Worm (Caenorhabditis elegans): ENCODE measurements around the gene agt-1.

agt-1 gene

DNA sequence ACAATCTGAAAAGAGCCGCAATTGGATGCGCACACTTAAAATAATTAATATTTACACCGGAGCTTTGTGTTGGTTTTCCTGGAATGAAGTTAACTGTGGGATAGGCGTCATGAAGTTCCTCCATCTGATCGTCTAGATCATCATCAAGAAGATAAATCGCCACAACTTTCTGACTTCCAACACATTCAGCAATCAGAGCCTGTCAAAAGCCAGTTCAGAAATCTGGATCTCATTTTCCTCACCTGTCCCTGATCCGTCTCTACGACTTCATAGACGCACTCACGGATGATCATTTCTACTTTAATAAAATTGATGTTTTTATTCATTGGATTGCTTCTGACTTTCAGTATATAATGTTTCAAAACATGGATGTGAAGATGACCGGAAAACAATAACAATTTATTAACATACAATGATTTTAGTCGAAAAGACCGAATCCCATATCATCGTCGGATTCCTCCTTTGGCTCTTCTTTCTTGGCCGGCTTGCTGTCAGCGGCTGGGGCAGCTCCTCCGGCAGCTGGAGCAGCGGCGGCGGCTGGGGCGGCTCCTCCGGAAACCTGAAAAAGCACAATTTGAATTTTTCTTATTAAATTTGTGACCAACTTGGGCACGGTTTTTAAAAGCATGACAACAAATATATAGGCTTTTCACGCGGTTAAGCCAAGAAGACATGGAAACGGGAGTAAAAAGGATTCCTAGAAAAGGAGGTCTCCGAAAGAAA is at the start of gene agt-1:
agt-1 (minus strand) TSS at position 293 of the 723 bp plus-strand sequence.
- TF ChIP-seq ama-1 (optimal IDR thresholded peaks at IDR 0.05) (no peak), hmg-4 (GFP tag; optimal IDR thresholded peaks at IDR 0.05) (no peak), tbx-11 (GFP tag; IDR thresholded peaks at IDR 0.05) (no peak), hmbx-1 (tag; optimal IDR thresholded peaks at IDR 0.05) (no peak), pes-1 (GFP tag; IDR thresholded peaks at IDR 0.05) (no peak), sea-1 (GFP tag; conservative IDR thresholded peaks at IDR 0.05) (no peak), aly-1 (tag; optimal IDR thresholded peaks at IDR 0.05) (no peak), flt-1 (GFP tag; IDR thresholded peaks at IDR 0.05) (no peak), tra-4 (tag; optimal IDR thresholded peaks at IDR 0.05) (no peak), tbx-37 (GFP tag; conservative IDR thresholded peaks at IDR 0.05) (no peak), ceh-13 (GFP tag; optimal IDR thresholded peaks at IDR 0.05) (no peak), ceh-36 (tag; optimal IDR thresholded peaks at IDR 0.05) (no peak), scrt-1 (GFP tag; IDR thresholded peaks at IDR 0.05) (no peak)

DNA sequence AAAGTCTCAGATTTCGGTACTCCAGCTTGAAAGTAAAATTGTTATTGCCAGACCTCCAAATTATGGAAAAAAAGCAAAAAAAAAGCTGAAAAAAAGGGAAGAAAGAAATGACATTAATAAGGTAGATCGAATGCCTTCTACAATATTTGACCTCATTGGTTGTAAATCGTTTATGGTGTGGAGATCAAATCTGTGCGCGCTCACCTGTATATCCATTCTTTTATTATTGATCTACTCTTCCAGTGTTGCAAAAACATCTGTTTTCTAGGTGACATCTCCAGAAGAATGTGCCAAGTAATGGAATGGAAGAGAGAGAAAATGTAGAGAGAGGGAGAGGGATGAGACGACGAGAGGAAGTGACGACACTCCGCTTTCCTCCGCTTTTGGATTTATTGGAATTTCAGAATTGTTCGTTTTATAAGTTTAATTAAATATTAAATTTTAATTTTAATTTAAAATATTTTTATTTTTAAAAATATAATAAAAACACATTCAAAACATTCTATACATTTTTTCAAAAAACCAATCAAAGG is 46.6 kb upstream of the agt-1 start, which contains the start of the genes pik-1 and aptf-2:
pik-1 (plus strand) TSS at position 303 of the 533 bp plus-strand sequence.
aptf-2 (minus strand) TSS at position 313 of the 533 bp plus-strand sequence.
- TF ChIP-seq ceh-13 (GFP tag; optimal IDR thresholded peaks at IDR 0.05) (no peak), scrt-1 (GFP tag; IDR thresholded peaks at IDR 0.05) (no peak)

DNA sequence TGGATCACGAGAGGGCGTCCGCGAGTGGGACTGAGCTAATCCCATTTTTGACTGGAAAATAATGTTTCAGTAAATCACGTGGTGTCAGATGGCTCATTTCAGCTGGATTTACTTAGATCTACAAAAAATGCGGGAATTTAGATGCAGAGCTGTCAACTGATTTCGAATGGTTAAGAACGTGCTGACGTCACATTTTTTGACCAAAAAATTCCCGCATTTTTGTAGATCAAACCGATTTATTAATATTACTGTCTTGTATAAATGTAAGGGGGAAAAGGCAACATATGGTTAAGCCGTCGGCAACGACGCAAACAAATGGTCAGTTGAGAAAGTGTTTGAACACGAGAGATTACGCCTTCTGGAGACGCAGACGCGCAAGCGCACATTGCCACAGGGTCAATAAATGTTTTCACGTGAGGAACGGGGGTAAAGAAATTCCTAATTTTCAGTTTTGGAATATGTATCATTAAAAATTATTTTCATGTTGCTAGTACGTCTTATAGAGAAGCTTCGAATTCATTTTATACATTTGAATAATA is 43.7 kb upstream of the agt-1 start, which contains the start of gene gcl-1:
gcl-1 (minus strand) TSS at position 51 of the 539 bp plus-strand sequence.
- TF ChIP-seq ets-7 (tag; optimal IDR thresholded peaks at IDR 0.05), result no peak
- no peak for TF ChIP-seq flt-1 (GFP tag; IDR thresholded peaks at IDR 0.05)
- no peak for TF ChIP-seq ama-1 (optimal IDR thresholded peaks at IDR 0.05)
- TF ChIP-seq scrt-1 (GFP tag; IDR thresholded peaks at IDR 0.05), result no peak
- TF ChIP-seq F13C5.2 (tag; optimal IDR thresholded peaks at IDR 0.05), result no peak
- no peak for TF ChIP-seq hmbx-1 (tag; optimal IDR thresholded peaks at IDR 0.05)
- no peak for TF ChIP-seq pes-1 (GFP tag; IDR thresholded peaks at IDR 0.05)
- TF ChIP-seq sea-1 (GFP tag; conservative IDR thresholded peaks at IDR 0.05), result no peak
- TF ChIP-seq B0310.2 (tag; optimal IDR thresholded peaks at IDR 0.05), result no peak
- no peak for TF ChIP-seq ceh-13 (GFP tag; optimal IDR thresholded peaks at IDR 0.05)

DNA sequence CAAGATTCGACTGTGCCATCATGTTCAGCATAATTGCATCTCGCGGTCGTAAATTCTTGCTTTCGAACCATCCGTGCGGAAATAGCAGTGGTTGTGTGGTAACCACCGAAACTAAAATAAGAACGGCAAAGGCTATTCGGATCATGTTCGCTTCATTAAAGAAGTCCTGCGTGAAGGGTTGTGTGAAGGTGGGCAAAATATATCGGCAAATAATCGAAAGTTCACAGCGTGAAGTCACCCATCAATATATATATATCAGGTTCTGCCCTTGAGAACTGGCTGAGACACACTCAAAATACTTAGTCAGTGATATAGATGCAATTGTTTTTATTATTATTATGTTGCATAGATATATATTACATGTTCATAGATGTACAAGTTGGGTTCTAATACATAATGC is 38.8 kb upstream of the agt-1 start, which contains the start of gene Y62E10A.19:
Y62E10A.19 (minus strand) TSS at position 289 of the 400 bp plus-strand sequence.
- TF ChIP-seq hnd-1 (tag; optimal IDR thresholded peaks at IDR 0.05) (no peak), ceh-36 (tag; optimal IDR thresholded peaks at IDR 0.05) (no peak), tra-4 (tag; optimal IDR thresholded peaks at IDR 0.05) (no peak), ceh-13 (GFP tag; optimal IDR thresholded peaks at IDR 0.05) (no peak), sea-1 (GFP tag; conservative IDR thresholded peaks at IDR 0.05) (no peak), B0310.2 (tag; optimal IDR thresholded peaks at IDR 0.05) (no peak), aly-1 (tag; optimal IDR thresholded peaks at IDR 0.05) (no peak), scrt-1 (GFP tag; IDR thresholded peaks at IDR 0.05) (no peak), hmbx-1 (tag; optimal IDR thresholded peaks at IDR 0.05) (no peak), hmg-4 (GFP tag; optimal IDR thresholded peaks at IDR 0.05) (no peak), tbx-37 (GFP tag; conservative IDR thresholded peaks at IDR 0.05) (no peak), flt-1 (GFP tag; IDR thresholded peaks at IDR 0.05) (no peak), pes-1 (GFP tag; IDR thresholded peaks at IDR 0.05) (no peak), tbx-11 (GFP tag; IDR thresholded peaks at IDR 0.05) (no peak), ama-1 (optimal IDR thresholded peaks at IDR 0.05) (no peak), ets-7 (tag; optimal IDR thresholded peaks at IDR 0.05) (no peak), F13C5.2 (tag; optimal IDR thresholded peaks at IDR 0.05) (no peak)

DNA sequence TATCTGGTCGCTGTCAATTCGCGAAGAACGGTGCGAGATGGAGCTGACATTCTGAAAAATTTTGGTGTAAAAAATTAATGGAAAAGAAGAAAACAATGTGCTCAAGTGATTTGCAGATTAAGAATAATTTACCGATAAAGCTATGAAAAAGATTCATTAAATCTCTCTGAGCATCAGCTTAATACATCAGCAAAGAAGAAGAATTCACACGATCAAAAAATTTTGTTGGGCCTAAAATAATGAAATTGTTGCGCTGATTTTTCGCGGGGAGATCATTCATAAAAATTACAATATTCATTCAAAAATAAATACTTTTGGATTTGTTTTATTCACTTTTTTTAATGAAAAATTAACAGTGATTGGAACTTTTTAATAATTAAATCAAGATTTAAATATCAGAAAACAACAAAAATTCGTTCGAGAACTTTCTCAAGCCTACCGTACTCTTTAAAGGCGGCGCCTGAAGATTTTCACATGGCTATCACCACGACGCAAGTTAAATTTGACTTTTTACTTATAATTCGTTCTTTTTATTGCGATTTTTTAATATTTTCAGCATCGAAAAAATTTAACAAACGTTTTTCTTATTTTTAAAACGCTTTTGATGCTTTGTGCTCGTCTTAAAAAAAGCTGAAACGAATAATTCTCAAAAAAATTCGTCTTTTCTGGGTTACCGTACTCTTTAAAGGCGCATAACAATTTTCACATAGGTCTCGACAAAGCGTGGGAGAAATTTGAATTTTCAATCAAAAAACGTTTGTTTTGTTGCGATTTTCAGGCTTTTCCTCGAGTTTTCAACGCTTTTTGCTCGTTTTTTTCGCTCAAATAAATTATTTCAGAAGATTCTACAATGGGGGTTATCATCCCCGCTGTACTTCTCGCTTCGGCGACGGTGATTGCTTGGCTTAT is 31.5 kb upstream of the agt-1 start, which contains the start of the genes memi-2 and cyp-31A5:
memi-2 (minus strand) TSS at position 51 of the 909 bp plus-strand sequence.
cyp-31A5 (plus strand) TSS at position 834 of the 909 bp plus-strand sequence.
- TF ChIP-seq pes-1 (GFP tag; IDR thresholded peaks at IDR 0.05) (no peak), tbx-11 (GFP tag; IDR thresholded peaks at IDR 0.05) (no peak), aly-1 (tag; optimal IDR thresholded peaks at IDR 0.05) (no peak), ceh-36 (tag; optimal IDR thresholded peaks at IDR 0.05) (no peak)

DNA sequence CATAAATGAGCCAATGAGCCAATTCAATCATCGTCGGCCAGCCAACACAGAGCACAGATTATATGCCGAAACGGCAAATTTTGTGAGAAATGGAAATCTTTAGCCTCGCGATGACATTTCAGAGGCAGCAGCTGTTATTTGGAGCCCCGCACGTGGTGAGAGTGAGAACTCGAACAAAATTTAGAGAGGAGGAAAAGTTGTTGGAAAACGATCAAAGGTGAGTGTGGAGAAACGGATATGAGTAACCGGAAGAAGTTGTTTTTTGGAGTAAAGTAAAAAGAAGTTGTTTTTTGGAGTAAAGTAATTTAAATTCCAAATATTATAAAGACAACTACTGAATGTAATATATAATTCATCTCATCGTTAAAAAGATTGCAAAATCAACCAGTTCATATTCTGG is 29.5 kb upstream of the agt-1 start, which contains the start of gene Y62E10A.13:
Y62E10A.13 (minus strand) TSS at position 326 of the 400 bp plus-strand sequence.
- TF ChIP-seq F13C5.2 (tag; optimal IDR thresholded peaks at IDR 0.05) (no peak), ets-7 (tag; optimal IDR thresholded peaks at IDR 0.05) (no peak), B0310.2 (tag; optimal IDR thresholded peaks at IDR 0.05) (no peak), ceh-13 (GFP tag; optimal IDR thresholded peaks at IDR 0.05) (no peak), ceh-36 (tag; optimal IDR thresholded peaks at IDR 0.05) (no peak), aly-1 (tag; optimal IDR thresholded peaks at IDR 0.05) (no peak), tra-4 (tag; optimal IDR thresholded peaks at IDR 0.05) (no peak), sea-1 (GFP tag; conservative IDR thresholded peaks at IDR 0.05) (no peak), scrt-1 (GFP tag; IDR thresholded peaks at IDR 0.05) (no peak), tbx-11 (GFP tag; IDR thresholded peaks at IDR 0.05) (no peak), hmg-4 (GFP tag; optimal IDR thresholded peaks at IDR 0.05) (no peak), tbx-37 (GFP tag; conservative IDR thresholded peaks at IDR 0.05) (no peak)
